Worm (Caenorhabditis elegans) whole organism, young adult: ENCODE measurements around the gene C15F1.2.
A peak's percentile ranks its signal among the peaks of the same experiment; 100 is the strongest.

ENCODE experiments used
- B0019.2 ChIP-seq: fragments of 200-800 bp; sonication (Bioruptor generic); conservative IDR thresholded peaks from 2 replicates; pipeline ENCODE4 v1.3.6; 2022; ENCODE audit warnings: missing genetic modification reagents, missing genetic modification characterization, missing compliant biosample characterization
- B0336.3 ChIP-seq: fragments of 200-800 bp; sonication (Bioruptor generic); IDR thresholded peaks from 2 replicates; pipeline ENCODE4 v1.3.6; 2022; ENCODE audit warnings: missing genetic modification characterization, missing compliant biosample characterization
- C06A6.2 ChIP-seq: fragments of 200-800 bp; sonication (Bioruptor generic); conservative IDR thresholded peaks from 2 replicates; pipeline ENCODE4 v1.3.6; 2022; ENCODE audit warnings: missing genetic modification characterization, missing compliant biosample characterization
- F22D6.2 ChIP-seq: sonication (generic microtip); optimal IDR thresholded peaks from 2 replicates; lab custom pipeline; 2016; ENCODE audit warnings: mild to moderate bottlenecking, missing genetic modification characterization, missing compliant biosample characterization
- F33H1.4 ChIP-seq: fragments of 200-800 bp; sonication (Bioruptor generic); IDR thresholded peaks from 2 replicates; pipeline ENCODE4 v1.3.6; 2022; ENCODE audit warnings: missing genetic modification reagents, missing genetic modification characterization, missing compliant biosample characterization
- T07F8.4 ChIP-seq: sonication (generic microtip); optimal IDR thresholded peaks from 2 replicates; lab custom pipeline; 2016; ENCODE audit warnings: mild to moderate bottlenecking, missing genetic modification characterization, moderate library complexity, missing compliant biosample characterization
- T26A5.8 ChIP-seq: sonication (generic microtip); optimal IDR thresholded peaks from 2 replicates; lab custom pipeline; 2016; ENCODE audit warnings: missing genetic modification characterization, missing compliant biosample characterization
- Y56A3A.18 ChIP-seq: fragments of 200-800 bp; sonication (Bioruptor generic); IDR thresholded peaks from 2 replicates; pipeline ENCODE4 v1.3.6; 2022; ENCODE audit warnings: missing genetic modification reagents, missing genetic modification characterization, missing compliant biosample characterization
- ZK185.1 ChIP-seq: sonication (generic microtip); optimal IDR thresholded peaks from 2 replicates; lab custom pipeline; 2016; ENCODE audit warnings: mild to moderate bottlenecking, missing genetic modification characterization, missing compliant biosample characterization; ENCODE audit not compliant: poor library complexity, severe bottlenecking
- aptf-3 ChIP-seq: fragments of 200-800 bp; sonication (Bioruptor generic); IDR thresholded peaks from 2 replicates; pipeline ENCODE4 v1.3.6; 2022; ENCODE audit warnings: missing genetic modification characterization, missing compliant biosample characterization
- attf-6 ChIP-seq: fragments of 200-800 bp; sonication (Bioruptor generic); IDR thresholded peaks from 2 replicates; pipeline ENCODE4 v1.3.6; 2022; ENCODE audit warnings: missing genetic modification reagents, missing genetic modification characterization, missing compliant biosample characterization
- bed-1 ChIP-seq: fragments of 200-800 bp; sonication (Bioruptor generic); IDR thresholded peaks from 2 replicates; pipeline ENCODE4 v1.3.6; 2022; ENCODE audit warnings: missing genetic modification reagents, missing genetic modification characterization, missing compliant biosample characterization
- ceh-58 ChIP-seq: fragments of 200-800 bp; sonication (Bioruptor generic); IDR thresholded peaks from 2 replicates; pipeline ENCODE4 v1.3.6; 2022; ENCODE audit warnings: missing genetic modification characterization, missing compliant biosample characterization
- ceh-91 ChIP-seq: fragments of 200-800 bp; sonication (Bioruptor generic); IDR thresholded peaks from 2 replicates; pipeline ENCODE4 v1.3.6; 2022; ENCODE audit warnings: missing genetic modification reagents, missing genetic modification characterization, missing compliant biosample characterization
- chd-7 ChIP-seq: sonication (generic microtip); optimal IDR thresholded peaks from 2 replicates; lab custom pipeline; 2016; ENCODE audit warnings: mild to moderate bottlenecking, missing genetic modification characterization, moderate library complexity, missing compliant biosample characterization
- die-1 ChIP-seq: sonication (generic microtip); optimal IDR thresholded peaks from 2 replicates; lab custom pipeline; 2016; ENCODE audit warnings: missing genotype, mild to moderate bottlenecking, missing genetic modification characterization, missing compliant biosample characterization
- dpff-1 ChIP-seq: sonication (generic microtip); optimal IDR thresholded peaks from 2 replicates; lab custom pipeline; 2017; ENCODE audit warnings: mild to moderate bottlenecking, missing genetic modification characterization, missing compliant biosample characterization
- dpl-1 ChIP-seq: fragments of 150-350 bp; optimal IDR thresholded peaks from 2 replicates; lab custom pipeline; 2014; ENCODE audit warnings: missing biosample characterization, missing genetic modification reagents, missing genetic modification characterization
- egl-18 ChIP-seq: fragments of 200-800 bp; sonication (Bioruptor generic); IDR thresholded peaks from 2 replicates; pipeline ENCODE4 v1.3.6; 2022; ENCODE audit warnings: missing genetic modification reagents, missing genetic modification characterization, missing compliant biosample characterization
- egrh-3 ChIP-seq: fragments of 200-800 bp; sonication (Bioruptor generic); IDR thresholded peaks from 2 replicates; pipeline ENCODE4 v1.3.6; 2022; ENCODE audit warnings: missing genetic modification reagents, missing genetic modification characterization, missing compliant biosample characterization
- ekl-4 ChIP-seq: fragments of 200-800 bp; sonication (Bioruptor generic); IDR thresholded peaks from 2 replicates; pipeline ENCODE4 v1.3.6; 2022; ENCODE audit warnings: missing genetic modification reagents, missing genetic modification characterization, missing compliant biosample characterization
- ets-4 ChIP-seq: fragments of 200-800 bp; sonication (Bioruptor generic); optimal IDR thresholded peaks from 2 replicates; lab custom pipeline; 2018; ENCODE audit warnings: mild to moderate bottlenecking, missing genetic modification characterization, missing compliant biosample characterization
- him-1 ChIP-seq: sonication (generic microtip); optimal IDR thresholded peaks from 2 replicates; lab custom pipeline; 2016; ENCODE audit warnings: missing genotype, missing genetic modification reagents, missing genetic modification characterization, missing compliant biosample characterization
- hmg-1.2 ChIP-seq: fragments of 200-800 bp; sonication (Bioruptor generic); IDR thresholded peaks from 2 replicates; pipeline ENCODE4 v1.3.6; 2022; ENCODE audit warnings: missing genetic modification reagents, missing genetic modification characterization, missing compliant biosample characterization
- hsf-1 ChIP-seq: fragments of 200-800 bp; sonication (Bioruptor generic); IDR thresholded peaks from 2 replicates; pipeline ENCODE4 v1.3.6; 2022; ENCODE audit warnings: missing genetic modification reagents, missing genetic modification characterization, missing compliant biosample characterization
- lin-26 ChIP-seq: fragments of 200-800 bp; sonication (Bioruptor generic); IDR thresholded peaks from 2 replicates; pipeline ENCODE4 v1.3.6; 2022; ENCODE audit warnings: missing genetic modification reagents, missing genetic modification characterization, missing compliant biosample characterization
- lin-35 ChIP-seq, 3 experiments: fragments of 150-350 bp in 2 of 3; sonication (generic microtip) in 1 of 3; optimal IDR thresholded peaks; 2 replicates each; lab custom pipeline; 2014 to 2018; ENCODE audit warnings: missing biosample characterization in 3 of 3, missing genetic modification characterization in 3 of 3, missing genetic modification reagents in 3 of 3
- lir-1 ChIP-seq: fragments of 200-800 bp; sonication (Bioruptor generic); conservative IDR thresholded peaks from 2 replicates; pipeline ENCODE4 v1.3.6; 2022; ENCODE audit warnings: missing genetic modification reagents, missing genetic modification characterization, missing compliant biosample characterization
- madf-10 ChIP-seq: sonication (generic microtip); optimal IDR thresholded peaks from 2 replicates; lab custom pipeline; 2016; ENCODE audit warnings: mild to moderate bottlenecking, missing genetic modification characterization, missing compliant biosample characterization
- madf-3 ChIP-seq: fragments of 200-800 bp; sonication (Bioruptor generic); IDR thresholded peaks from 2 replicates; pipeline ENCODE4 v1.3.6; 2022; ENCODE audit warnings: missing genetic modification reagents, missing genetic modification characterization, missing compliant biosample characterization
- mcd-1 ChIP-seq: fragments of 200-800 bp; sonication (Bioruptor generic); IDR thresholded peaks from 2 replicates; pipeline ENCODE4 v1.3.6; 2022; ENCODE audit warnings: missing genetic modification reagents, missing genetic modification characterization, missing compliant biosample characterization
- mes-4 ChIP-seq: sonication (generic microtip); optimal IDR thresholded peaks from 2 replicates; lab custom pipeline; 2016; ENCODE audit warnings: missing genotype, missing genetic modification characterization, missing compliant biosample characterization
- mxl-1 ChIP-seq: sonication (generic microtip); optimal IDR thresholded peaks from 2 replicates; lab custom pipeline; 2016; ENCODE audit warnings: missing genetic modification characterization, missing compliant biosample characterization
- nfya-1 ChIP-seq: sonication (generic microtip); optimal IDR thresholded peaks from 2 replicates; lab custom pipeline; 2017; ENCODE audit warnings: antibody characterized with exemption, missing compliant biosample characterization, missing genetic modification characterization, borderline replicate concordance; ENCODE audit not compliant: insufficient read depth
- nfyb-1 ChIP-seq: fragments of 200-800 bp; sonication (Bioruptor generic); IDR thresholded peaks from 2 replicates; pipeline ENCODE4 v1.3.6; 2022; ENCODE audit warnings: missing genetic modification reagents, missing genetic modification characterization, missing compliant biosample characterization
- pbrm-1 ChIP-seq: fragments of 200-800 bp; sonication (Bioruptor generic); IDR thresholded peaks from 2 replicates; pipeline ENCODE4 v1.3.6; 2022; ENCODE audit warnings: missing genetic modification reagents, missing genetic modification characterization, missing compliant biosample characterization
- rec-8 ChIP-seq, 2 experiments: sonication (generic microtip); optimal IDR thresholded peaks; 2 replicates each; lab custom pipeline; 2016; ENCODE audit warnings: mild to moderate bottlenecking in 2 of 2, missing genetic modification characterization in 2 of 2, missing genetic modification reagents in 2 of 2, missing genotype in 2 of 2, missing biosample characterization in 1 of 2, missing compliant biosample characterization in 1 of 2, moderate library complexity in 1 of 2
- repo-1 ChIP-seq: sonication (generic microtip); optimal IDR thresholded peaks from 2 replicates; lab custom pipeline; 2017; ENCODE audit warnings: mild to moderate bottlenecking, missing genetic modification characterization, missing compliant biosample characterization
- rpc-1 ChIP-seq, 2 experiments: fragments of 150-350 bp in 1 of 2; sonication (generic microtip) in 1 of 2; optimal IDR thresholded peaks; 2 replicates each; lab custom pipeline; 2014 to 2018; ENCODE audit warnings: missing biosample characterization in 1 of 2, missing genetic modification characterization in 1 of 2, missing genetic modification reagents in 1 of 2, missing genotype in 1 of 2
- snpc-1.1 ChIP-seq: sonication (generic microtip); optimal IDR thresholded peaks from 2 replicates; lab custom pipeline; 2017; ENCODE audit warnings: missing genetic modification characterization, mild to moderate bottlenecking, missing compliant biosample characterization, antibody characterized with exemption, moderate library complexity, missing genotype, missing genetic modification reagents; ENCODE audit not compliant: insufficient read depth
- snpc-1.3 ChIP-seq: sonication (generic microtip); optimal IDR thresholded peaks from 2 replicates; lab custom pipeline; 2017; ENCODE audit warnings: missing genetic modification characterization, mild to moderate bottlenecking, missing compliant biosample characterization, antibody characterized with exemption, moderate library complexity, missing genotype, missing genetic modification reagents; ENCODE audit not compliant: insufficient read depth
- snpc-3.4 ChIP-seq: sonication (generic microtip); optimal IDR thresholded peaks from 2 replicates; lab custom pipeline; 2017; ENCODE audit warnings: missing genetic modification characterization, mild to moderate bottlenecking, missing compliant biosample characterization, antibody characterized with exemption, moderate library complexity, missing genotype, missing genetic modification reagents
- sptf-2 ChIP-seq: fragments of 200-800 bp; sonication (Bioruptor generic); optimal IDR thresholded peaks from 2 replicates; lab custom pipeline; 2018; ENCODE audit warnings: mild to moderate bottlenecking, missing genetic modification characterization, missing compliant biosample characterization
- tbp1 ChIP-seq: fragments of 200-800 bp; sonication (Bioruptor generic); optimal IDR thresholded peaks from 2 replicates; lab custom pipeline; 2018; ENCODE audit warnings: mild to moderate bottlenecking, missing genetic modification characterization, missing compliant biosample characterization
- tlf-1 ChIP-seq: fragments of 200-800 bp; sonication (Bioruptor generic); optimal IDR thresholded peaks from 2 replicates; lab custom pipeline; 2018; ENCODE audit warnings: mild to moderate bottlenecking, missing genetic modification characterization, missing compliant biosample characterization
- zfh-2 ChIP-seq: fragments of 200-800 bp; sonication (Bioruptor generic); conservative IDR thresholded peaks from 2 replicates; pipeline ENCODE4 v1.3.6; 2022; ENCODE audit warnings: missing genetic modification reagents, missing genetic modification characterization, missing compliant biosample characterization
- ztf-18 ChIP-seq: sonication (generic microtip); optimal IDR thresholded peaks from 2 replicates; lab custom pipeline; 2016; ENCODE audit warnings: missing genotype, mild to moderate bottlenecking, missing genetic modification characterization, missing compliant biosample characterization
- ztf-26 ChIP-seq: sonication (generic microtip); optimal IDR thresholded peaks from 2 replicates; lab custom pipeline; 2017; ENCODE audit warnings: missing genetic modification characterization, missing compliant biosample characterization

C15F1.2 gene

ce11 chrII:6951250-6951806, 28.4 kb upstream of the C15F1.2 start, which contains the start of the genes malt-1 and ceh-38 (continued):
- TF ChIP-seq ets-4 (no peak), Y56A3A.18 (no peak), madf-10 (peak; percentile 84), B0019.2 (GFP tag; lab: Robert Waterston, UW) (no peak), rpc-1 (optimal IDR thresholded peaks at IDR 0.05; lab: Kevin White, UChicago) (no peak), rpc-1 (tag; optimal IDR thresholded peaks at IDR 0.05; lab: Kevin White, UChicago) (no peak), ceh-58 (no peak), T07F8.4 (tag; lab: Kevin White, UChicago) (no peak), snpc-3.4 (tag; lab: Kevin White, UChicago) (no peak), lin-26 (GFP tag; lab: Robert Waterston, UW) (0 out of 2 replicates have a peak, but pooled peaks have one; percentile 41), repo-1 (tag; lab: Kevin White, UChicago) (peak; percentile 42), mxl-1 (tag; lab: Kevin White, UChicago) (no peak), chd-7 (tag; lab: Kevin White, UChicago) (peak; percentile 67), lin-35 (GFP tag; optimal IDR thresholded peaks at IDR 0.05; lab: Kevin White, UChicago) (peak in 1 of 3 experiments; percentile 63), dpff-1 (tag; lab: Kevin White, UChicago) (no peak), F22D6.2 (no peak), ztf-26 (tag; lab: Kevin White, UChicago) (peak; percentile 52), nfyb-1 (GFP tag; lab: Robert Waterston, UW) (peak; percentile 89), lir-1 (GFP tag; lab: Robert Waterston, UW) (peak; percentile 66), ceh-91 (no peak), bed-1 (GFP tag; lab: Robert Waterston, UW) (no peak), mes-4 (no peak), egl-18 (no peak), nfya-1 (tag; lab: Kevin White, UChicago) (no peak), dpl-1 (peak; percentile 20), ztf-18 (tag; lab: Kevin White, UChicago) (peak; percentile 50), tbp1 (peak; percentile 65), aptf-3 (no peak), die-1 (no peak), rec-8 (tag; optimal IDR thresholded peaks at IDR 0.05; lab: Kevin White, UChicago) (no peak), ZK185.1 (tag; lab: Kevin White, UChicago) (peak; percentile 91), zfh-2 (peak; percentile 66; the same call in 1 of the 2 replicates), sptf-2 (GFP tag; lab: Kevin White, UChicago) (no peak), egrh-3 (GFP tag; lab: Robert Waterston, UW) (no peak), C06A6.2 (GFP tag; lab: Robert Waterston, UW) (peak; percentile 77), T26A5.8 (tag; lab: Kevin White, UChicago) (no peak), madf-3 (GFP tag; lab: Robert Waterston, UW) (0 out of 2 replicates have a peak, but pooled peaks have one; percentile 7)
- TF ChIP-seq, all 124 proteins: peak for 50

- TF ChIP-seq ekl-4 (GFP tag; lab: Robert Waterston, UW) (0 out of 2 replicates have a peak, but pooled peaks have one; percentile 43), B0019.2 (GFP tag; lab: Robert Waterston, UW) (no peak), tlf-1 (no peak), snpc-1.1 (tag; lab: Kevin White, UChicago) (no peak), him-1 (tag; lab: Kevin White, UChicago) (peak; percentile 98), B0336.3 (GFP tag; lab: Robert Waterston, UW) (no peak), pbrm-1 (GFP tag; lab: Robert Waterston, UW) (0 out of 2 replicates have a peak, but pooled peaks have one; percentile 24), attf-6 (no peak), hmg-1.2 (no peak), hsf-1 (GFP tag; lab: Robert Waterston, UW) (no peak), F33H1.4 (GFP tag; lab: Robert Waterston, UW) (no peak), mcd-1 (GFP tag; lab: Robert Waterston, UW) (no peak), snpc-1.3 (tag; lab: Kevin White, UChicago) (peak; percentile 16)
These were observed 24.6 kb upstream of the C15F1.2 start for ce11 chrII:6955084-6955697.
